Fruit fly (Drosophila melanogaster): ENCODE results near the gene up.

Gene up

DNA sequence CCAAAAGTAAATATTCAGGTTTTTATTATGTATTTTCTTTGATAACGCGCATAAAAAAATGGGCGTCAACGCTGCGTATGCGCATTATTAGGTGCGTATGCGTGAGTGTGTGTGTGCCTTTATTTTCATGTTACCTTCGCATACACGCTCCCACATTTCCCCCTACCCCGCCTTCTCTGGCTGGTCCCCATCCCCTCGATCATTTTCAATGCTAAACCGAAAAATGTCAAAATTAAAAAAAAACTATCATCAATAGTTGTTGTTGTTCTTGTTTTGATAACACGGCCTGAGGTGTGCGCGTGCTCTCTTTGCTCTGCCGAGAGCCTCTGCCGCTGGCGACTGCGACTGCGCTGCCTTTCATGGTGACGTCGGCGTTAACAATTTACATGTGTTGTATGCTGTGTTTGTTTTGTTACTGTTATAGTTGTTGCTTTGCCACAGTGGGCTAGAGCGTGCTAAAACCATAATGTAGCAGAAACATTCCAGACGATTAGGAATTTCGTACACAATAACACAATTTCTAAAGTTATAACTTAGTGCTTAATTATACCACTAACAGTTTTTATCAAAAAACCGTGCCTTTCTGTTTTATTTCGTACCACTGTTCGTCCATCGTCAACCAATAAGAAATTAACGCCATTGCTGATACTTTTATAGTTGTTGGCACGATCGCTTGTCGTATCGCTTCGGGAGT, 37.8 kb upstream of the up start (continued):
- TF ChIP-seq hbn (GFP tag; IDR thresholded peaks at IDR 0.05; ENCODE audit: partially characterized antibody) (no peak; the same call in 1 of the 2 replicates), bcd (GFP tag; optimal IDR thresholded peaks at IDR 0.05) (peak; percentile 98), CG10979 (tag; optimal IDR thresholded peaks at IDR 0.05) (peak; percentile 98), Ets97D (GFP tag; optimal IDR thresholded peaks at IDR 0.05) (peak; percentile 93), Doc3 (GFP tag; IDR thresholded peaks at IDR 0.05; ENCODE audit: partially characterized antibody) (no peak), croc (GFP tag; conservative IDR thresholded peaks at IDR 0.05) (peak; percentile 97), Aef1 (GFP tag; IDR thresholded peaks at IDR 0.05) (peak; percentile 99), HmgZ (tag; optimal IDR thresholded peaks at IDR 0.05) (peak; percentile 99), slp2 (GFP tag; optimal IDR thresholded peaks at IDR 0.05) (peak; percentile 99), gfzf (GFP tag; optimal IDR thresholded peaks at IDR 0.05) (peak; percentile 26), danr (GFP tag; IDR thresholded peaks at IDR 0.05) (peak; percentile 98), CG34224 (GFP tag; IDR thresholded peaks at IDR 0.05; ENCODE audit: partially characterized antibody) (peak; percentile 46; the same call in 1 of the 3 replicates), CG15479 (GFP tag; optimal IDR thresholded peaks at IDR 0.05) (peak; percentile 28), CG2120 (GFP tag; optimal IDR thresholded peaks at IDR 0.05) (peak; percentile 99), mirr (GFP tag; optimal IDR thresholded peaks at IDR 0.05) (peak; percentile 99), wek (GFP tag; optimal IDR thresholded peaks at IDR 0.05) (peak; percentile 93), dati (GFP tag; IDR thresholded peaks at IDR 0.05) (peak; percentile 97), shn (GFP tag; optimal IDR thresholded peaks at IDR 0.05) (peak; percentile 98), prd (optimal IDR thresholded peaks at IDR 0.05) (no peak), prd (GFP tag; IDR thresholded peaks at IDR 0.05) (peak; percentile 99), ci (GFP tag; IDR thresholded peaks at IDR 0.05) (peak; percentile 99), CoRest (tag; optimal IDR thresholded peaks at IDR 0.05) (peak; percentile 98), CG11085 (GFP tag; IDR thresholded peaks at IDR 0.05) (peak; percentile 98), Poxn (GFP tag; IDR thresholded peaks at IDR 0.05) (peak; percentile 94), Mad (GFP tag; optimal IDR thresholded peaks at IDR 0.05) (peak; percentile 98), bsh (GFP tag; optimal IDR thresholded peaks at IDR 0.05) (peak; percentile 94 to 99), trem (tag; optimal IDR thresholded peaks at IDR 0.05) (peak; percentile 94), CG14050 (GFP tag; IDR thresholded peaks at IDR 0.05) (peak; percentile 98), CG17612 (GFP tag; IDR thresholded peaks at IDR 0.05) (peak; percentile 97), dpn (GFP tag; optimal IDR thresholded peaks at IDR 0.05) (peak; percentile 99), CG4707 (GFP tag; optimal IDR thresholded peaks at IDR 0.05) (peak; percentile 98), lilli (GFP tag; optimal IDR thresholded peaks at IDR 0.05) (peak; percentile 99), CG17361 (GFP tag; IDR thresholded peaks at IDR 0.05) (peak; percentile 92), Ravus (GFP tag; IDR thresholded peaks at IDR 0.05) (peak; percentile 98), CG32772 (GFP tag; IDR thresholded peaks at IDR 0.05) (peak; percentile 99), CG1792 (GFP tag; optimal IDR thresholded peaks at IDR 0.05) (peak; percentile 98), CG3281 (GFP tag; optimal IDR thresholded peaks at IDR 0.05) (peak; percentile 98), gsb-n (tag; optimal IDR thresholded peaks at IDR 0.05) (peak; percentile 98), CG17186 (GFP tag; optimal IDR thresholded peaks at IDR 0.05) (peak; percentile 95), ranshi (GFP tag; IDR thresholded peaks at IDR 0.05) (peak; percentile 99), CG1024 (GFP tag; IDR thresholded peaks at IDR 0.05) (peak; percentile 97), cwo (GFP tag; optimal IDR thresholded peaks at IDR 0.05) (peak; percentile 98), CG12071 (GFP tag; optimal IDR thresholded peaks at IDR 0.05) (peak; percentile 99), pan (optimal IDR thresholded peaks at IDR 0.05) (no peak), pan (GFP tag; optimal IDR thresholded peaks at IDR 0.05 in 1 of 2, IDR thresholded peaks at IDR 0.05 in 1 of 2) (peak in 1 of 2 experiments; percentile 99), CG8089 (GFP tag; optimal IDR thresholded peaks at IDR 0.05) (peak; percentile 99), CG4424 (GFP tag; optimal IDR thresholded peaks at IDR 0.05) (peak; percentile 99), Hey (tag; optimal IDR thresholded peaks at IDR 0.05) (peak; percentile 89), CG13624 (GFP tag; optimal IDR thresholded peaks at IDR 0.05) (peak; percentile 99), hth (optimal IDR thresholded peaks at IDR 0.05) (no peak), br (optimal IDR thresholded peaks at IDR 0.05) (no peak)
